7 worm cellular contexts compared by ENCODE assay signal in genomic region chrIII:9450933-9451332, ce11.
TF ChIP-seq lines count a peak whose summit lies in the region.

No protein-coding gene starts in this region.

TF ChIP-seq in whole organism, L1 larva, 84 proteins besides CTCF, POLR2A, EP300 and RAD21 (continues in another document):
- TF ChIP-seq pax-3 (tag; optimal IDR thresholded peaks at IDR 0.05; lab: Kevin White, UChicago) (no peak), zip-4 (GFP tag; optimal IDR thresholded peaks at IDR 0.05; lab: Kevin White, UChicago) (no peak), skn-1 (tag; optimal IDR thresholded peaks at IDR 0.05; lab: Kevin White, UChicago) (no peak), nhr-19 (GFP tag; conservative IDR thresholded peaks at IDR 0.05; lab: Robert Waterston, UW) (no peak), irx-1 (tag; optimal IDR thresholded peaks at IDR 0.05; lab: Kevin White, UChicago) (no peak), rnt-1 (tag; optimal IDR thresholded peaks at IDR 0.05; lab: Kevin White, UChicago) (no peak), nhr-85 (tag; lab: Kevin White, UChicago) (peak; percentile 4), ztf-11 (tag; optimal IDR thresholded peaks at IDR 0.05; lab: Kevin White, UChicago) (peak in 1 of 2 experiments; percentile 41), unc-86 (tag; optimal IDR thresholded peaks at IDR 0.05; lab: Kevin White, UChicago) (peak; percentile 36), isw-1 (GFP tag; IDR thresholded peaks at IDR 0.05; lab: Robert Waterston, UW) (no peak), vab-15 (tag; optimal IDR thresholded peaks at IDR 0.05; lab: Kevin White, UChicago) (no peak), lin-13 (GFP tag; optimal IDR thresholded peaks at IDR 0.05; lab: Kevin White, UChicago) (no peak), pag-3 (tag; optimal IDR thresholded peaks at IDR 0.05; lab: Kevin White, UChicago; ENCODE audit: borderline replicate concordance, insufficient read depth) (no peak)

TF ChIP-seq in whole organism, L2 larva, 48 proteins besides CTCF, POLR2A, EP300 and RAD21:
- TF ChIP-seq C34F6.9 (tag; optimal IDR thresholded peaks at IDR 0.05; lab: Kevin White, UChicago) = peak; percentile 65
- TF ChIP-seq nhr-129 (tag; optimal IDR thresholded peaks at IDR 0.05; lab: Kevin White, UChicago) = peak; percentile 42
- TF ChIP-seq snpc-4 (tag; optimal IDR thresholded peaks at IDR 0.05; lab: Kevin White, UChicago) = no peak
- peak in 1 of 2 experiments; percentile 18 for TF ChIP-seq lsy-2 (tag; optimal IDR thresholded peaks at IDR 0.05; lab: Kevin White, UChicago)

TF ChIP-seq in whole organism, L3 larva, 47 proteins besides CTCF, POLR2A, EP300 and RAD21:
- no peak for TF ChIP-seq zag-1 (tag; optimal IDR thresholded peaks at IDR 0.05; lab: Kevin White, UChicago)
- peak; percentile 6 for TF ChIP-seq egl-5 (tag; optimal IDR thresholded peaks at IDR 0.05; lab: Kevin White, UChicago)
- no peak for TF ChIP-seq elt-3 (tag; optimal IDR thresholded peaks at IDR 0.05; lab: Kevin White, UChicago)
- TF ChIP-seq lin-39 (tag; optimal IDR thresholded peaks at IDR 0.05; lab: Kevin White, UChicago) = peak; percentile 80
- TF ChIP-seq mml-1 (tag; optimal IDR thresholded peaks at IDR 0.05; lab: Kevin White, UChicago) = no peak
- TF ChIP-seq nhr-67 (tag; optimal IDR thresholded peaks at IDR 0.05; lab: Kevin White, UChicago) = no peak
- TF ChIP-seq pqm-1 (tag; optimal IDR thresholded peaks at IDR 0.05; lab: Kevin White, UChicago) = peak; percentile 39
- no peak for TF ChIP-seq ztf-11 (tag; optimal IDR thresholded peaks at IDR 0.05; lab: Kevin White, UChicago)
- peak; percentile 14 for TF ChIP-seq nhr-23 (tag; optimal IDR thresholded peaks at IDR 0.05; lab: Kevin White, UChicago)
- TF ChIP-seq nfya-1 (tag; optimal IDR thresholded peaks at IDR 0.05; lab: Kevin White, UChicago; ENCODE audit: insufficient read depth) = peak; percentile 24

TF ChIP-seq in whole organism, L4 larva, 104 proteins besides CTCF, POLR2A, EP300 and RAD21:
- TF ChIP-seq fkh-10 (GFP tag; optimal IDR thresholded peaks at IDR 0.05; lab: Kevin White, UChicago) (no peak), nhr-6 (tag; optimal IDR thresholded peaks at IDR 0.05; lab: Kevin White, UChicago) (no peak), hlh-11 (tag; optimal IDR thresholded peaks at IDR 0.05; lab: Kevin White, UChicago) (peak; percentile 1), hlh-30 (tag; optimal IDR thresholded peaks at IDR 0.05; lab: Kevin White, UChicago; ENCODE audit: insufficient read depth) (peak; percentile 41), mes-2 (tag; optimal IDR thresholded peaks at IDR 0.05; lab: Kevin White, UChicago; ENCODE audit: poor library complexity, severe bottlenecking) (peak; percentile 17), unc-62 (GFP tag; optimal IDR thresholded peaks at IDR 0.05 in 1 of 2; lab: Kevin White, UChicago) (peak in 1 of 2 experiments; percentile 84), unc-62 (tag; optimal IDR thresholded peaks at IDR 0.05; lab: Kevin White, UChicago) (no peak), lsy-2 (tag; optimal IDR thresholded peaks at IDR 0.05; lab: Kevin White, UChicago) (peak in 1 of 2 experiments; percentile 37), T26A8.4 (GFP tag; IDR thresholded peaks at IDR 0.05; lab: Robert Waterston, UW) (0 out of 2 replicates have a peak, but pooled peaks have one; percentile 27), mxl-3 (GFP tag; optimal IDR thresholded peaks at IDR 0.05; lab: Kevin White, UChicago) (peak; percentile 12), aly-2 (tag; optimal IDR thresholded peaks at IDR 0.05; lab: Kevin White, UChicago) (no peak)

TF ChIP-seq in whole organism, early embryonic, 17 proteins besides CTCF, POLR2A, EP300 and RAD21:
- TF ChIP-seq tra-4 (tag; optimal IDR thresholded peaks at IDR 0.05; lab: Kevin White, UChicago) = peak; percentile 5
- peak; percentile 65 for TF ChIP-seq hmg-4 (GFP tag; optimal IDR thresholded peaks at IDR 0.05; lab: Kevin White, UChicago)
- TF ChIP-seq sea-1 (GFP tag; conservative IDR thresholded peaks at IDR 0.05; lab: Robert Waterston, UW) = no peak
- 0 out of 2 replicates have a peak, but pooled peaks have one; percentile 36 for TF ChIP-seq flt-1 (GFP tag; IDR thresholded peaks at IDR 0.05; lab: Robert Waterston, UW)
- 0 out of 2 replicates have a peak, but pooled peaks have one; percentile 12 for TF ChIP-seq scrt-1 (GFP tag; IDR thresholded peaks at IDR 0.05; lab: Robert Waterston, UW)

TF ChIP-seq in whole organism, late embryonic, 69 proteins besides CTCF, POLR2A, EP300 and RAD21:
- peak; percentile 92 for TF ChIP-seq ceh-31 (tag; optimal IDR thresholded peaks at IDR 0.05; lab: Kevin White, UChicago)
- TF ChIP-seq sox-2 (GFP tag; IDR thresholded peaks at IDR 0.05; lab: Robert Waterston, UW) = peak; percentile 10; the same call in 1 of the 2 replicates
- peak; percentile 58 for TF ChIP-seq ceh-34 (tag; optimal IDR thresholded peaks at IDR 0.05; lab: Kevin White, UChicago)
- peak; percentile 55 for TF ChIP-seq unc-42 (tag; optimal IDR thresholded peaks at IDR 0.05; lab: Kevin White, UChicago)
- no peak for TF ChIP-seq dmd-4 (tag; optimal IDR thresholded peaks at IDR 0.05; lab: Kevin White, UChicago; ENCODE audit: borderline replicate concordance)
- peak; percentile 93 for TF ChIP-seq hlh-30 (tag; optimal IDR thresholded peaks at IDR 0.05; lab: Kevin White, UChicago; ENCODE audit: insufficient read depth)
- TF ChIP-seq T23F11.4 (GFP tag; optimal IDR thresholded peaks at IDR 0.05; lab: Kevin White, UChicago) = no peak
- peak; percentile 41 for TF ChIP-seq nfya-1 (tag; optimal IDR thresholded peaks at IDR 0.05; lab: Kevin White, UChicago)
- peak; percentile 19 for TF ChIP-seq ceh-14 (tag; optimal IDR thresholded peaks at IDR 0.05; lab: Kevin White, UChicago)
- TF ChIP-seq K09A11.1 (tag; optimal IDR thresholded peaks at IDR 0.05; lab: Kevin White, UChicago; ENCODE audit: insufficient read depth) = no peak
- TF ChIP-seq tbx-2 (tag; optimal IDR thresholded peaks at IDR 0.05; lab: Kevin White, UChicago) = peak; percentile 15
- TF ChIP-seq unc-55 (GFP tag; optimal IDR thresholded peaks at IDR 0.05; lab: Kevin White, UChicago) = peak; percentile 40
- TF ChIP-seq ref-2 (tag; optimal IDR thresholded peaks at IDR 0.05; lab: Kevin White, UChicago) = peak; percentile 51
- no peak for TF ChIP-seq C08G9.2 (tag; optimal IDR thresholded peaks at IDR 0.05; lab: Kevin White, UChicago)
TF ChIP-seq in whole organism, late embryonic: peak in this region for 10.

TF ChIP-seq in whole organism, mixed stage, embryonic, 35 proteins besides CTCF, POLR2A, EP300 and RAD21:
- no peak for TF ChIP-seq drap-1 (GFP tag; optimal IDR thresholded peaks at IDR 0.05; lab: Kevin White, UChicago)
- peak; percentile 63 for TF ChIP-seq lsy-2 (tag; optimal IDR thresholded peaks at IDR 0.05; lab: Kevin White, UChicago)
- TF ChIP-seq unc-39 (tag; optimal IDR thresholded peaks at IDR 0.05; lab: Kevin White, UChicago) = peak; percentile 16
- TF ChIP-seq nhr-12 (tag; optimal IDR thresholded peaks at IDR 0.05; lab: Kevin White, UChicago) = no peak
- peak; percentile 76 for TF ChIP-seq ham-2 (GFP tag; optimal IDR thresholded peaks at IDR 0.05; lab: Kevin White, UChicago)
- TF ChIP-seq blmp-1 (tag; optimal IDR thresholded peaks at IDR 0.05; lab: Kevin White, UChicago) = no peak
- peak; percentile 45 for TF ChIP-seq sptf-1 (tag; optimal IDR thresholded peaks at IDR 0.05; lab: Kevin White, UChicago)
- no peak for TF ChIP-seq flh-1 (GFP tag; optimal IDR thresholded peaks at IDR 0.05; lab: Kevin White, UChicago)
- no peak for TF ChIP-seq ceh-39 (tag; optimal IDR thresholded peaks at IDR 0.05; lab: Kevin White, UChicago)
- peak; percentile 11 for TF ChIP-seq cnd-1 (tag; optimal IDR thresholded peaks at IDR 0.05; lab: Kevin White, UChicago)
- no peak for TF ChIP-seq unc-120 (tag; optimal IDR thresholded peaks at IDR 0.05; lab: Kevin White, UChicago; ENCODE audit: poor library complexity, severe bottlenecking)
- peak; percentile 24 for TF ChIP-seq ztf-11 (tag; optimal IDR thresholded peaks at IDR 0.05; lab: Kevin White, UChicago)
- peak; percentile 83 for TF ChIP-seq mls-2 (tag; optimal IDR thresholded peaks at IDR 0.05; lab: Kevin White, UChicago)
- TF ChIP-seq nhr-2 (tag; optimal IDR thresholded peaks at IDR 0.05; lab: Kevin White, UChicago) = peak; percentile 96
- TF ChIP-seq mep-1 (tag; optimal IDR thresholded peaks at IDR 0.05; lab: Kevin White, UChicago) = peak; percentile 11
- peak; percentile 72 for TF ChIP-seq ces-1 (GFP tag; optimal IDR thresholded peaks at IDR 0.05; lab: Kevin White, UChicago)
- peak; percentile 5 for TF ChIP-seq lin-32 (GFP tag; optimal IDR thresholded peaks at IDR 0.05; lab: Kevin White, UChicago)
- TF ChIP-seq unc-62 (GFP tag; optimal IDR thresholded peaks at IDR 0.05; lab: Kevin White, UChicago) = peak; percentile 22
- TF ChIP-seq M03D4.4 (tag; optimal IDR thresholded peaks at IDR 0.05; lab: Kevin White, UChicago) = no peak
- TF ChIP-seq bed-3 (GFP tag; optimal IDR thresholded peaks at IDR 0.05; lab: Kevin White, UChicago) = no peak
- TF ChIP-seq ceh-43 (GFP tag; optimal IDR thresholded peaks at IDR 0.05; lab: Kevin White, UChicago) = peak; percentile 67
- TF ChIP-seq nhr-28 (tag; optimal IDR thresholded peaks at IDR 0.05; lab: Kevin White, UChicago) = no peak
- no peak for TF ChIP-seq lin-13 (tag; optimal IDR thresholded peaks at IDR 0.05; lab: Kevin White, UChicago)
- TF ChIP-seq tbx-8 (GFP tag; optimal IDR thresholded peaks at IDR 0.05; lab: Kevin White, UChicago) = no peak
- TF ChIP-seq snpc-4 (tag; optimal IDR thresholded peaks at IDR 0.05; lab: Kevin White, UChicago) = no peak
- no peak for TF ChIP-seq mab-5 (tag; optimal IDR thresholded peaks at IDR 0.05; lab: Kevin White, UChicago)
